Worm (Caenorhabditis elegans) whole organism, L1 larva: ENCODE data around the gene let-711.

Experiments used
- C04F5.9 ChIP-seq: sonication (generic microtip); optimal IDR thresholded peaks from 2 replicates; lab custom pipeline; 2016; ENCODE audit warnings: missing genetic modification characterization, missing compliant biosample characterization
- C34B4.2 ChIP-seq: sonication (generic microtip); optimal IDR thresholded peaks from 2 replicates; lab custom pipeline; 2017; ENCODE audit warnings: mild to moderate bottlenecking, missing genetic modification characterization, missing compliant biosample characterization
- F16B12.6 ChIP-seq: fragments of 150-350 bp; optimal IDR thresholded peaks from 2 replicates; lab custom pipeline; 2014; ENCODE audit warnings: missing biosample characterization, missing genetic modification characterization
- blmp-1 ChIP-seq: fragments of 150-350 bp; optimal IDR thresholded peaks from 2 replicates; lab custom pipeline; 2014; ENCODE audit warnings: missing biosample characterization, missing genetic modification characterization
- ces-1 ChIP-seq: fragments of 150-350 bp; optimal IDR thresholded peaks from 2 replicates; lab custom pipeline; 2014; ENCODE audit warnings: missing biosample characterization, missing genetic modification reagents, missing genetic modification characterization
- dpl-1 ChIP-seq, 3 experiments: fragments of 150-350 bp in 2 of 3; sonication (generic microtip) in 1 of 3; optimal IDR thresholded peaks; 2 replicates each; lab custom pipeline; 2014 to 2017; ENCODE audit warnings: missing biosample characterization in 3 of 3, missing genetic modification characterization in 3 of 3, missing genetic modification reagents in 3 of 3
- efl-1 ChIP-seq, 4 experiments: fragments of 150-350 bp; optimal IDR thresholded peaks in 3 of 4; peaks in 1 of 4; 1 replicate in 1 of 4; 2 replicates in 3 of 4; lab custom pipeline; 2014; ENCODE audit warnings: missing biosample characterization in 2 of 4, missing genetic modification characterization in 2 of 4, missing genetic modification reagents in 2 of 4
- elt-2 ChIP-seq: sonication (generic microtip); optimal IDR thresholded peaks from 2 replicates; lab custom pipeline; 2016; ENCODE audit warnings: missing genetic modification characterization, mild to moderate bottlenecking, inconsistent platforms, missing compliant biosample characterization, missing genetic modification reagents
- ets-5 ChIP-seq: fragments of 200-800 bp; sonication (Bioruptor generic); IDR thresholded peaks from 2 replicates; pipeline ENCODE4 v1.3.6; 2022; ENCODE audit warnings: missing genetic modification characterization, missing compliant biosample characterization
- fkh-4 ChIP-seq: sonication (generic microtip); optimal IDR thresholded peaks from 2 replicates; lab custom pipeline; 2016; ENCODE audit warnings: missing compliant biosample characterization, missing genetic modification characterization, borderline replicate concordance
- fos-1 ChIP-seq: fragments of 150-350 bp; optimal IDR thresholded peaks from 2 replicates; lab custom pipeline; 2014; ENCODE audit warnings: missing biosample characterization, missing genetic modification characterization
- grh-1 ChIP-seq: fragments of 200-800 bp; sonication (Bioruptor generic); IDR thresholded peaks from 2 replicates; pipeline ENCODE4 v1.3.6; 2022; ENCODE audit warnings: missing genetic modification reagents, missing genetic modification characterization, missing compliant biosample characterization
- hlh-4 ChIP-seq: sonication (generic microtip); optimal IDR thresholded peaks from 2 replicates; lab custom pipeline; 2016; ENCODE audit warnings: mild to moderate bottlenecking, missing genetic modification characterization, missing compliant biosample characterization
- irx-1 ChIP-seq: sonication (generic microtip); optimal IDR thresholded peaks from 2 replicates; lab custom pipeline; 2016; ENCODE audit warnings: missing genetic modification characterization, missing compliant biosample characterization
- isw-1 ChIP-seq: fragments of 200-800 bp; sonication (Bioruptor generic); IDR thresholded peaks from 2 replicates; pipeline ENCODE4 v1.3.6; 2022; ENCODE audit warnings: missing genetic modification characterization, missing compliant biosample characterization
- jun-1 ChIP-seq: fragments of 150-350 bp; optimal IDR thresholded peaks from 2 replicates; lab custom pipeline; 2014; ENCODE audit warnings: missing biosample characterization, missing genetic modification reagents, missing genetic modification characterization
- lin-14 ChIP-seq: fragments of 200-800 bp; sonication (Bioruptor generic); optimal IDR thresholded peaks from 2 replicates; lab custom pipeline; 2018; ENCODE audit warnings: mild to moderate bottlenecking, missing genetic modification characterization, moderate library complexity, missing compliant biosample characterization
- lin-15B ChIP-seq: fragments of 150-350 bp; sonication (generic microtip); optimal IDR thresholded peaks from 3 replicates; lab custom pipeline; 2014; ENCODE audit warnings: missing biosample characterization, missing genetic modification characterization
- lin-39 ChIP-seq: fragments of 150-350 bp; optimal IDR thresholded peaks from 2 replicates; lab custom pipeline; 2014; ENCODE audit warnings: missing biosample characterization, missing genetic modification reagents, missing genetic modification characterization
- lir-3 ChIP-seq: sonication (generic microtip); optimal IDR thresholded peaks from 2 replicates; lab custom pipeline; 2016; ENCODE audit warnings: mild to moderate bottlenecking, missing genetic modification characterization, moderate library complexity, missing compliant biosample characterization; ENCODE audit not compliant: poor library complexity
- lsy-2 ChIP-seq, 2 experiments: fragments of 150-350 bp; optimal IDR thresholded peaks; 2 replicates each; lab custom pipeline; 2014; ENCODE audit warnings: missing biosample characterization in 2 of 2, missing genetic modification characterization in 2 of 2
- mab-9 ChIP-seq: fragments of 200-800 bp; sonication (Bioruptor generic); IDR thresholded peaks from 2 replicates; pipeline ENCODE4 v1.3.6; 2022; ENCODE audit warnings: missing genetic modification reagents, missing genetic modification characterization, missing compliant biosample characterization
- mdl-1 ChIP-seq, 2 experiments: fragments of 150-350 bp; optimal IDR thresholded peaks; 2 replicates each; lab custom pipeline; 2014 to 2017; ENCODE audit warnings: missing biosample characterization in 2 of 2, missing genetic modification characterization in 2 of 2, inconsistent platforms in 1 of 2
- mef-2 ChIP-seq: fragments of 150-350 bp; optimal IDR thresholded peaks from 2 replicates; lab custom pipeline; 2014; ENCODE audit warnings: missing biosample characterization, missing genetic modification characterization
- mep-1 ChIP-seq: fragments of 150-350 bp; optimal IDR thresholded peaks from 2 replicates; lab custom pipeline; 2014; ENCODE audit warnings: missing biosample characterization, missing genetic modification characterization
- nhr-12 ChIP-seq: sonication (generic microtip); optimal IDR thresholded peaks from 2 replicates; lab custom pipeline; 2017; ENCODE audit warnings: missing biosample characterization, missing genetic modification characterization
- nhr-19 ChIP-seq: fragments of 200-800 bp; sonication (Bioruptor generic); conservative IDR thresholded peaks from 2 replicates; pipeline ENCODE4 v1.3.6; 2022; ENCODE audit warnings: missing genetic modification characterization, missing compliant biosample characterization
- nhr-20 ChIP-seq: sonication (generic microtip); optimal IDR thresholded peaks from 2 replicates; lab custom pipeline; 2016; ENCODE audit warnings: mild to moderate bottlenecking, missing genetic modification characterization, missing compliant biosample characterization
- nhr-28 ChIP-seq: fragments of 150-350 bp; optimal IDR thresholded peaks from 2 replicates; lab custom pipeline; 2014; ENCODE audit warnings: missing biosample characterization, missing genetic modification characterization
- nhr-47 ChIP-seq: sonication (generic microtip); optimal IDR thresholded peaks from 2 replicates; lab custom pipeline; 2016; ENCODE audit warnings: mild to moderate bottlenecking, missing genetic modification characterization, moderate library complexity, missing compliant biosample characterization
- nhr-76 ChIP-seq: sonication (generic microtip); optimal IDR thresholded peaks from 2 replicates; lab custom pipeline; 2017; ENCODE audit warnings: missing biosample characterization, missing genetic modification characterization
- nhr-84 ChIP-seq: sonication (generic microtip); optimal IDR thresholded peaks from 2 replicates; lab custom pipeline; 2017; ENCODE audit warnings: missing biosample characterization, missing genetic modification characterization
- nhr-85 ChIP-seq: sonication (generic microtip); peaks from one replicate; lab custom pipeline; 2016; ENCODE audit warnings: missing genetic modification characterization, inconsistent platforms, missing compliant biosample characterization
- nhr-90 ChIP-seq: sonication (generic microtip); optimal IDR thresholded peaks from 2 replicates; lab custom pipeline; 2016; ENCODE audit warnings: mild to moderate bottlenecking, missing genetic modification characterization, missing compliant biosample characterization; ENCODE audit not compliant: poor library complexity
- pag-3 ChIP-seq: sonication (generic microtip); optimal IDR thresholded peaks from 2 replicates; lab custom pipeline; 2017; ENCODE audit warnings: missing genetic modification characterization, mild to moderate bottlenecking, missing compliant biosample characterization, antibody characterized with exemption, borderline replicate concordance; ENCODE audit not compliant: insufficient read depth
- rnt-1 ChIP-seq: sonication (generic microtip); optimal IDR thresholded peaks from 2 replicates; lab custom pipeline; 2016; ENCODE audit warnings: mild to moderate bottlenecking, missing genetic modification characterization, moderate library complexity, missing compliant biosample characterization
- skn-1 ChIP-seq: fragments of 150-350 bp; optimal IDR thresholded peaks from 2 replicates; lab custom pipeline; 2014; ENCODE audit warnings: missing biosample characterization, missing genetic modification characterization
- snpc-4 ChIP-seq: fragments of 150-350 bp; optimal IDR thresholded peaks from 2 replicates; lab custom pipeline; 2014; ENCODE audit warnings: missing biosample characterization, missing genetic modification characterization
- snu-23 ChIP-seq: sonication (generic microtip); optimal IDR thresholded peaks from 2 replicates; lab custom pipeline; 2016; ENCODE audit warnings: missing genetic modification characterization, missing compliant biosample characterization
- sox-4 ChIP-seq: sonication (generic microtip); optimal IDR thresholded peaks from 2 replicates; lab custom pipeline; 2016; ENCODE audit warnings: missing genetic modification characterization, missing compliant biosample characterization
- sptf-1 ChIP-seq: fragments of 150-350 bp; optimal IDR thresholded peaks from 2 replicates; lab custom pipeline; 2014; ENCODE audit warnings: missing biosample characterization, missing genetic modification characterization
- sup-37 ChIP-seq: fragments of 200-800 bp; sonication (Bioruptor generic); optimal IDR thresholded peaks from 2 replicates; lab custom pipeline; 2018; ENCODE audit warnings: mild to moderate bottlenecking, missing genetic modification characterization, missing compliant biosample characterization
- swsn-7 ChIP-seq: sonication (generic microtip); optimal IDR thresholded peaks from 2 replicates; lab custom pipeline; 2016; ENCODE audit warnings: missing genetic modification characterization, missing compliant biosample characterization
- tbx-2 ChIP-seq: sonication (generic microtip); optimal IDR thresholded peaks from 2 replicates; lab custom pipeline; 2016; ENCODE audit warnings: missing genetic modification characterization, missing compliant biosample characterization
- tlp-1 ChIP-seq: fragments of 150-350 bp; optimal IDR thresholded peaks from 2 replicates; lab custom pipeline; 2014; ENCODE audit warnings: missing biosample characterization, missing genetic modification characterization
- unc-130 ChIP-seq: fragments of 150-350 bp; optimal IDR thresholded peaks from 2 replicates; lab custom pipeline; 2017; ENCODE audit warnings: missing biosample characterization, missing genetic modification characterization, inconsistent platforms
- unc-62 ChIP-seq: fragments of 150-350 bp; optimal IDR thresholded peaks from 2 replicates; lab custom pipeline; 2014; ENCODE audit warnings: missing biosample characterization, missing genetic modification reagents, missing genetic modification characterization
- unc-86 ChIP-seq: sonication (generic microtip); optimal IDR thresholded peaks from 2 replicates; lab custom pipeline; 2016; ENCODE audit warnings: missing genetic modification characterization, missing compliant biosample characterization
- unc-98 ChIP-seq: fragments of 200-800 bp; sonication (Bioruptor generic); IDR thresholded peaks from 2 replicates; pipeline ENCODE4 v1.3.6; 2022; ENCODE audit warnings: missing genetic modification characterization, missing compliant biosample characterization
- vab-15 ChIP-seq: sonication (generic microtip); optimal IDR thresholded peaks from 2 replicates; lab custom pipeline; 2017; ENCODE audit warnings: missing genotype, mild to moderate bottlenecking, missing genetic modification characterization, missing compliant biosample characterization
- xbp-1 ChIP-seq: sonication (generic microtip); optimal IDR thresholded peaks from 2 replicates; lab custom pipeline; 2016; ENCODE audit warnings: missing genetic modification characterization, missing compliant biosample characterization
- zag-1 ChIP-seq: fragments of 150-350 bp; optimal IDR thresholded peaks from 2 replicates; lab custom pipeline; 2014; ENCODE audit warnings: missing biosample characterization, missing genetic modification characterization
- ztf-4 ChIP-seq: fragments of 150-350 bp; optimal IDR thresholded peaks from 2 replicates; lab custom pipeline; 2014; ENCODE audit warnings: missing biosample characterization, missing genetic modification characterization

Gene let-711

ce11 chrIII:6929558-6930167 is 16.9 kb upstream of the let-711 start, which contains the start of gene inf-1:
Gene inf-1 (plus strand): TSS chrIII:6930134.
- no peak for TF ChIP-seq nhr-19
- no peak for TF ChIP-seq unc-98 (GFP tag; lab: Robert Waterston, UW)
- peak; percentile 34 for TF ChIP-seq nhr-20 (tag; lab: Kevin White, UChicago)
- TF ChIP-seq lin-15B (tag; lab: Kevin White, UChicago): peak; percentile 67
- no peak for TF ChIP-seq vab-15 (tag; lab: Kevin White, UChicago)
- TF ChIP-seq skn-1 (tag; lab: Kevin White, UChicago): peak; percentile 48
- no peak for TF ChIP-seq elt-2 (tag; lab: Kevin White, UChicago)
- peak; percentile 63 for TF ChIP-seq efl-1 (optimal IDR thresholded peaks at IDR 0.05; lab: Kevin White, UChicago)
- TF ChIP-seq efl-1 (GFP tag; optimal IDR thresholded peaks at IDR 0.05 in 1 of 2; lab: Kevin White, UChicago): peak; percentile 70 to 91
- TF ChIP-seq mep-1 (tag; lab: Kevin White, UChicago): peak; percentile 66
- TF ChIP-seq nhr-76: no peak
- TF ChIP-seq irx-1 (tag; lab: Kevin White, UChicago): no peak
- TF ChIP-seq zag-1 (tag; lab: Kevin White, UChicago): no peak
- no peak for TF ChIP-seq ztf-4
- peak; percentile 67 to 88 for TF ChIP-seq lsy-2 (tag; optimal IDR thresholded peaks at IDR 0.05; lab: Kevin White, UChicago)
- TF ChIP-seq ets-5: no peak
- peak; percentile 54 for TF ChIP-seq lin-14 (GFP tag; lab: Kevin White, UChicago)
- no peak for TF ChIP-seq jun-1 (tag; lab: Kevin White, UChicago)
- peak; percentile 41 to 77 (median 61) for TF ChIP-seq dpl-1 (GFP tag; optimal IDR thresholded peaks at IDR 0.05; lab: Kevin White, UChicago)
- TF ChIP-seq mef-2 (tag; lab: Kevin White, UChicago): no peak
- no peak for TF ChIP-seq tbx-2 (tag; lab: Kevin White, UChicago)
- no peak for TF ChIP-seq isw-1 (GFP tag; lab: Robert Waterston, UW)
- no peak for TF ChIP-seq nhr-12
- TF ChIP-seq rnt-1 (tag; lab: Kevin White, UChicago): peak; percentile 29
- no peak for TF ChIP-seq ces-1
- TF ChIP-seq C34B4.2 (tag; lab: Kevin White, UChicago): no peak
- TF ChIP-seq lir-3: no peak
- TF ChIP-seq unc-86 (tag; lab: Kevin White, UChicago): no peak
- no peak for TF ChIP-seq nhr-28 (tag; lab: Kevin White, UChicago)
- no peak for TF ChIP-seq snpc-4
- peak; percentile 16 for TF ChIP-seq F16B12.6 (tag; lab: Kevin White, UChicago)
- TF ChIP-seq xbp-1: peak; percentile 44
- no peak for TF ChIP-seq tlp-1 (tag; lab: Kevin White, UChicago)
- TF ChIP-seq sup-37: no peak
- no peak for TF ChIP-seq C04F5.9 (tag; lab: Kevin White, UChicago)
- no peak for TF ChIP-seq sox-4 (tag; lab: Kevin White, UChicago)
- TF ChIP-seq unc-62 (GFP tag; lab: Kevin White, UChicago): no peak
- TF ChIP-seq nhr-85: peak; percentile 57
- TF ChIP-seq fkh-4 (tag; lab: Kevin White, UChicago): no peak
- no peak for TF ChIP-seq fos-1 (tag; lab: Kevin White, UChicago)
- peak; percentile 18 for TF ChIP-seq nhr-47
- no peak for TF ChIP-seq pag-3 (tag; lab: Kevin White, UChicago)
- TF ChIP-seq mab-9 (GFP tag; lab: Robert Waterston, UW): no peak
- TF ChIP-seq sptf-1: no peak
- no peak for TF ChIP-seq mdl-1 (tag; optimal IDR thresholded peaks at IDR 0.05; lab: Kevin White, UChicago)
- TF ChIP-seq blmp-1 (tag; lab: Kevin White, UChicago): no peak
- TF ChIP-seq snu-23 (GFP tag; lab: Kevin White, UChicago): peak; percentile 56
- TF ChIP-seq nhr-90 (tag; lab: Kevin White, UChicago): no peak
- no peak for TF ChIP-seq grh-1 (GFP tag; lab: Robert Waterston, UW)
- TF ChIP-seq lin-39 (tag; lab: Kevin White, UChicago): no peak
- no peak for TF ChIP-seq hlh-4
- TF ChIP-seq nhr-84 (tag; lab: Kevin White, UChicago): no peak
- peak; percentile 25 for TF ChIP-seq unc-130 (tag; lab: Kevin White, UChicago)
- TF ChIP-seq swsn-7 (tag; lab: Kevin White, UChicago): peak; percentile 26
